Worm (Caenorhabditis elegans): Measurements from ENCODE around the gene T24C4.5.

The T24C4.5 gene

DNA sequence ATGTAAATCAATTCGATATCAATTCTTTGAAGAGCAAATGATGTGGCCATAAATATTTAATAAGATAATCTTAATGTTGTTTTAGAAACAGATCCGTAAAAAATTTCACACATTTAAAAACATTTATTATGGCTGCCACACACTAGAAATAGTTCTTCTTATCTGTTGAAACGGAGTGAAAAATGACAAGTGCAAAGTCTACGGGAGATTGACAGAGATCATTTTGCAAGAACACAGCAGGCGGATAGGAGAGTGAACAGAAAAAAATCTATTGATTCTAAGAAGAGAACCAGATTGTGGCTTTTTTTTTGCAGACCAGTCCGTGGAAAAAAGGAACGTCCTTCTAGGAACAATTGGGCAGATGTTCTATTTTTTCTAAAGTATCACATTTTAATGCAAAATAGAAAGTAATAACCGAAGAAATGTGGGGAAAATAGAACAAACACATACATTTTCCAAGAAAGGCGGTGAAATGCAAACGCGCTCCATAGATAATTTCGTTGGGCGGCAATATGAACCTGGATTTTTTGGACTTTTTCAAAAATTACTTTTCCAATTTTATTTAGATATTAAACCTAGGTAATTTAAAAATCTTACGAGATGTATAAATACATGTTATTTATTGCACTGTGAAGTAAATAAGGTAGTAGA is 22.2 kb upstream of the T24C4.5 start (continued):
- TF ChIP-seq nhr-42 (GFP tag; IDR thresholded peaks at IDR 0.05) (no peak), vab-7 (GFP tag; IDR thresholded peaks at IDR 0.05) (no peak), arid-1 (GFP tag; conservative IDR thresholded peaks at IDR 0.05) (no peak), mes-2 (tag; optimal IDR thresholded peaks at IDR 0.05; ENCODE audit: poor library complexity, severe bottlenecking) (peak; percentile 26), lir-3 (tag; optimal IDR thresholded peaks at IDR 0.05) (no peak), ceh-62 (tag; optimal IDR thresholded peaks at IDR 0.05) (no peak), attf-4 (tag; optimal IDR thresholded peaks at IDR 0.05) (no peak), nhr-111 (GFP tag; optimal IDR thresholded peaks at IDR 0.05) (no peak), rbr-2 (tag; optimal IDR thresholded peaks at IDR 0.05) (no peak), pha-4 (GFP tag; IDR thresholded peaks at IDR 0.05) (no peak), pha-4 (tag; optimal IDR thresholded peaks at IDR 0.05) (peak; percentile 0), tra-1 (GFP tag; IDR thresholded peaks at IDR 0.05) (no peak), aha-1 (tag) (peak; percentile 98), gei-8 (GFP tag; optimal IDR thresholded peaks at IDR 0.05) (no peak), ama-1 (optimal IDR thresholded peaks at IDR 0.05) (no peak)

DNA sequence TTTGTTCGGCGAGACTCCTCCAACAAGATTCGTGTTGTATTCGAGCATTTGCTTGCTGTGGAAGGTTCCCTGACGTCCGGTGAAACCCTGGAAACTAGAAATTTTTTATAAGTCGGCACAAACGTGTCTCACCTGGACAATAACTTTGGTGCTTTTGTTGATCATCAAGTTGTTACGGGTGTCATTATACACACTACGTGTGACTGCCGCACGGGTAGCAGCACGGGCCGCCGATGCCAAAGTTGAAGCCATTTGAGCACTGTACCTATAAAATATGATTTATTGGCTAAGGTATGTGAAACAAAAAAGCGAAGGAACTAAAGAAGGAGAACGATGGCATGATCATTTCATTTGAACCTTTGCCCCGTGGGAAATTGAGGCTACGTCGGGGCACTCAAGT is 21.6 kb upstream of the T24C4.5 start, which contains the start of gene sucl-2:
Gene sucl-2 (minus strand): TSS at position 265 of the 400 bp plus-strand sequence.
- TF ChIP-seq nhr-25 (tag; optimal IDR thresholded peaks at IDR 0.05; ENCODE audit: borderline replicate concordance, insufficient read depth) (no peak), dmd-8 (GFP tag; IDR thresholded peaks at IDR 0.05) (0 out of 2 replicates have a peak, but pooled peaks have one; percentile 51), pha-4 (GFP tag; IDR thresholded peaks at IDR 0.05) (no peak), pha-4 (tag; optimal IDR thresholded peaks at IDR 0.05) (no peak)

DNA sequence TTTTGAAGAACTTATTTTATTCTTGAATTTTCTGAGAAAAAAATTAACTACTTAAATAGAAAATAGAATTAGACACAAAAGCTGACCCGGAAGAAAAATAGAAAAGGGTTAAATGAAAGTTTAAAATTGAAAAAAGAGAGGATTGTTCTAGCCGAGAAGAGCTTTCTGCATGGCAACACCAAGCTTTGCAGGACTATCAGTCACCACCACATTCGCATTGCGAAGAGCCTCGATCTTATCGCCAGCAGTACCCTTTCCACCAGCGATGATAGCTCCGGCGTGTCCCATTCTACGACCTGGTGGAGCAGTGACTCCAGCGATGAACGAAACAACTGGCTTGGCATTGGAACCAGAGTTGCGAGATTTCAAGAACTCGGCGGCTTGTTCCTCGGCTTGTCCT is 20.6 kb upstream of the T24C4.5 start:
- TF ChIP-seq ZK546.5 (tag; optimal IDR thresholded peaks at IDR 0.05) = no peak
- TF ChIP-seq F26F4.8 (GFP tag; conservative IDR thresholded peaks at IDR 0.05) = 0 out of 2 replicates have a peak, but pooled peaks have one; percentile 19
- 0 out of 2 replicates have a peak, but pooled peaks have one; percentile 37 for TF ChIP-seq Y105C5A.15 (GFP tag; IDR thresholded peaks at IDR 0.05)
- no peak for TF ChIP-seq ztf-7 (tag; optimal IDR thresholded peaks at IDR 0.05)
- no peak for TF ChIP-seq cey-2 (tag; optimal IDR thresholded peaks at IDR 0.05; ENCODE audit: borderline replicate concordance, insufficient read depth)
- TF ChIP-seq fos-1 (tag; optimal IDR thresholded peaks at IDR 0.05) = no peak
- TF ChIP-seq set-16 (GFP tag; IDR thresholded peaks at IDR 0.05) = peak; percentile 31; the same call in 1 of the 2 replicates
- no peak for TF ChIP-seq lsy-2 (tag; optimal IDR thresholded peaks at IDR 0.05)
- no peak for TF ChIP-seq lin-15B (tag; optimal IDR thresholded peaks at IDR 0.05)
- TF ChIP-seq arid-1 (GFP tag; conservative IDR thresholded peaks at IDR 0.05) = 0 out of 2 replicates have a peak, but pooled peaks have one; percentile 26
- TF ChIP-seq lin-38 (GFP tag; IDR thresholded peaks at IDR 0.05) = peak; percentile 61
- TF ChIP-seq rbr-2 (tag; optimal IDR thresholded peaks at IDR 0.05) = no peak
- no peak for TF ChIP-seq php-3 (GFP tag; IDR thresholded peaks at IDR 0.05)
- TF ChIP-seq unc-62 (GFP tag; optimal IDR thresholded peaks at IDR 0.05 in 1 of 2) = no peak
- no peak for TF ChIP-seq unc-62 (tag; optimal IDR thresholded peaks at IDR 0.05)
- TF ChIP-seq unc-130 (GFP tag; optimal IDR thresholded peaks at IDR 0.05) = no peak
- no peak for TF ChIP-seq spr-3 (GFP tag; optimal IDR thresholded peaks at IDR 0.05)
- TF ChIP-seq aha-1 (tag) = no peak
- no peak for TF ChIP-seq zip-11 (GFP tag; IDR thresholded peaks at IDR 0.05)
- TF ChIP-seq madf-9 (GFP tag; conservative IDR thresholded peaks at IDR 0.05) = no peak
- TF ChIP-seq zfp-3 (GFP tag; conservative IDR thresholded peaks at IDR 0.05) = no peak
- 0 out of 2 replicates have a peak, but pooled peaks have one; percentile 14 for TF ChIP-seq mdt-29 (GFP tag; IDR thresholded peaks at IDR 0.05)
- TF ChIP-seq ceh-82 (tag; optimal IDR thresholded peaks at IDR 0.05) = no peak
- no peak for TF ChIP-seq egl-27 (tag; optimal IDR thresholded peaks at IDR 0.05)
